Worm (Caenorhabditis elegans): ENCODE measurements around the gene suex-1.

suex-1 gene

DNA sequence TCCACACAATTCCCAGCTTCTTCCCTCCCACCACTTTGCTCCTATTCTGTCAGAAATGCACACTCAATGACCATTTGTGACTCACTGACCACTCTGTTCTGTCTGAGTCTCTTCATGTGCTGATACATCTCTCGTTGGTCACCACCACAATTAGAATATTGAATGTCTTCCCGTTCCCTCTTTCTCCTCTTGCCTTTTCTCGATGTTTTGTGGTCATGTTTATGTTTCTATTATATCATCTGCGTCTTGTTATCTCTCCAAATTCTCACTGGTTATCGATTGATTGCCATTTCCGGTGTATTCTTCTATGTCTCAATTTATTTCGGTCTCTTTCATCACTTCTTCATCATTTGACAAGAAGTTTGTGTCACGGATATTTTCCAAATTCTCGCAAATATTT, 37.1 kb downstream of the suex-1 start:
- TF ChIP-seq pqm-1 (tag; optimal IDR thresholded peaks at IDR 0.05) (peak; percentile 22), aly-2 (tag; optimal IDR thresholded peaks at IDR 0.05) (no peak), unc-62 (GFP tag; optimal IDR thresholded peaks at IDR 0.05) (no peak), ceh-28 (tag; optimal IDR thresholded peaks at IDR 0.05) (peak; percentile 47), sea-2 (GFP tag; optimal IDR thresholded peaks at IDR 0.05) (no peak), ztf-4 (tag; optimal IDR thresholded peaks at IDR 0.05) (no peak)

- TF ChIP-seq lsy-12 (tag; optimal IDR thresholded peaks at IDR 0.05): no peak
- TF ChIP-seq ceh-9 (tag; optimal IDR thresholded peaks at IDR 0.05): no peak
- peak in 1 of 3 experiments; percentile 80 for TF ChIP-seq elt-3 (tag; optimal IDR thresholded peaks at IDR 0.05)
- TF ChIP-seq skn-1 (tag; optimal IDR thresholded peaks at IDR 0.05): no peak
- no peak for TF ChIP-seq ceh-16 (tag; optimal IDR thresholded peaks at IDR 0.05)
- no peak for TF ChIP-seq zag-1 (tag; optimal IDR thresholded peaks at IDR 0.05)
- no peak for TF ChIP-seq nhr-12 (tag; optimal IDR thresholded peaks at IDR 0.05)
- TF ChIP-seq mdl-1 (tag; optimal IDR thresholded peaks at IDR 0.05): no peak
- peak; percentile 12 for TF ChIP-seq nhr-23 (tag; optimal IDR thresholded peaks at IDR 0.05)
- no peak for TF ChIP-seq nhr-28 (tag; optimal IDR thresholded peaks at IDR 0.05)
- TF ChIP-seq daf-12 (tag; optimal IDR thresholded peaks at IDR 0.05): no peak
- no peak for TF ChIP-seq fos-1 (tag; optimal IDR thresholded peaks at IDR 0.05)
- TF ChIP-seq elt-1 (tag; optimal IDR thresholded peaks at IDR 0.05): no peak
- TF ChIP-seq ztf-11 (tag; optimal IDR thresholded peaks at IDR 0.05): no peak
- TF ChIP-seq nhr-67 (tag; optimal IDR thresholded peaks at IDR 0.05): no peak
- TF ChIP-seq nhr-25 (tag; optimal IDR thresholded peaks at IDR 0.05): peak; percentile 38
These were observed 38.5 kb downstream of the suex-1 start for ce11 chrII:5459534-5459933.

- TF ChIP-seq hmg-11 (tag; optimal IDR thresholded peaks at IDR 0.05) (no peak), elt-3 (tag; optimal IDR thresholded peaks at IDR 0.05) (peak in 1 of 3 experiments; percentile 16), ceh-16 (tag; optimal IDR thresholded peaks at IDR 0.05) (no peak)
These were observed 39.2 kb downstream of the suex-1 start for ce11 chrII:5458683-5459410.

ce11 chrII:5455650-5456355, 42.3 kb downstream of the suex-1 start, which contains the start of gene daz-1:
daz-1 (plus strand) TSS chrII:5456305.
- TF ChIP-seq R02D3.7 (tag; optimal IDR thresholded peaks at IDR 0.05): no peak
- TF ChIP-seq mml-1 (tag; optimal IDR thresholded peaks at IDR 0.05): no peak
- TF ChIP-seq nhr-77 (tag; optimal IDR thresholded peaks at IDR 0.05): no peak
- TF ChIP-seq ceh-16 (tag; optimal IDR thresholded peaks at IDR 0.05): no peak
- TF ChIP-seq tbx-2 (tag; optimal IDR thresholded peaks at IDR 0.05): no peak
- TF ChIP-seq elt-3 (tag; optimal IDR thresholded peaks at IDR 0.05): no peak
- no peak for TF ChIP-seq nfya-1 (tag; optimal IDR thresholded peaks at IDR 0.05; ENCODE audit: insufficient read depth)
- TF ChIP-seq lsy-12 (tag; optimal IDR thresholded peaks at IDR 0.05): no peak
- TF ChIP-seq sea-2 (GFP tag; optimal IDR thresholded peaks at IDR 0.05): no peak
- TF ChIP-seq lin-39 (tag; optimal IDR thresholded peaks at IDR 0.05): no peak
- TF ChIP-seq ceh-82 (tag; optimal IDR thresholded peaks at IDR 0.05): no peak
- no peak for TF ChIP-seq ceh-28 (tag; optimal IDR thresholded peaks at IDR 0.05)
- TF ChIP-seq snpc-4 (tag; optimal IDR thresholded peaks at IDR 0.05): no peak
- TF ChIP-seq ZK546.5 (tag; optimal IDR thresholded peaks at IDR 0.05): no peak
- TF ChIP-seq fkh-10 (GFP tag; optimal IDR thresholded peaks at IDR 0.05): no peak

DNA sequence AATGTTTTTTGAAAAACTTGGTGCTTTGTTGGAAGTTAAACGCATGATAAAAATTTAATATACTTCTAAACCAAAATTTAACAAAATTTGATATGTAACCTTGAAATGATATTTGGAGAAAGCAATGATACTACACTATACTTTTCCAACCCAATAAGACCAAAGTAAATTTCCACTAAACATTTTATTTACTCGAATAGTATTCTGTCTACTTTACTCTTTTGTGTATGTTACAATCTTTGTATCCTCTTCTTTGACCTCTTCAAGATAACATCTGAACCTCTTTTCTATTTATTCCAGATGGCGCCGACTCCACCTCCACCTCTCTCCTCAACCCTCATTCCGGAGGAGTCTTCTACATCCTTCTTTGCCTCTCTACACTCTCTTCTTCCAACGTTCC, 44.5 kb downstream of the suex-1 start, which contains the start of gene dhs-5:
dhs-5 (plus strand) TSS at position 301 of the 400 bp plus-strand sequence.
- TF ChIP-seq daf-12 (tag; optimal IDR thresholded peaks at IDR 0.05) (no peak), nhr-23 (tag; optimal IDR thresholded peaks at IDR 0.05) (peak; percentile 1)

Measured in whole organism, L3 larva.